Fruit fly (Drosophila melanogaster): ENCODE data around the gene CG44198.

CG44198 gene

dm6 chr2L:13083423-13084079 lies 35.4 kb downstream of the CG44198 start (continued):
- peak; percentile 15 for TF ChIP-seq oc (tag; optimal IDR thresholded peaks at IDR 0.05)
- peak; percentile 15; the same call in 1 of the 2 replicates for TF ChIP-seq Gsc (GFP tag; IDR thresholded peaks at IDR 0.05)
- no peak for TF ChIP-seq CG15479 (GFP tag; optimal IDR thresholded peaks at IDR 0.05)
- TF ChIP-seq Bgb (GFP tag; IDR thresholded peaks at IDR 0.05; ENCODE audit: partially characterized antibody), result no peak
- peak; percentile 76 for TF ChIP-seq CG4424 (GFP tag; optimal IDR thresholded peaks at IDR 0.05)
- TF ChIP-seq B-H2 (GFP tag; optimal IDR thresholded peaks at IDR 0.05), result peak; percentile 11
- peak; percentile 86 for TF ChIP-seq ind (GFP tag; optimal IDR thresholded peaks at IDR 0.05)
- peak; percentile 96 for TF ChIP-seq rib (GFP tag; IDR thresholded peaks at IDR 0.05)
- peak; percentile 74 for TF ChIP-seq dmrt99B (tag; optimal IDR thresholded peaks at IDR 0.05)
- TF ChIP-seq Dll (GFP tag; IDR thresholded peaks at IDR 0.05; ENCODE audit: partially characterized antibody), result no peak
- TF ChIP-seq NfI (GFP tag; optimal IDR thresholded peaks at IDR 0.05), result peak; percentile 86
- peak; percentile 81 for TF ChIP-seq nmo (GFP tag; optimal IDR thresholded peaks at IDR 0.05)
- no peak for TF ChIP-seq Neu2 (GFP tag; optimal IDR thresholded peaks at IDR 0.05; ENCODE audit: borderline replicate concordance)
- peak; percentile 40 for TF ChIP-seq CG6254 (GFP tag; optimal IDR thresholded peaks at IDR 0.05)
- peak; percentile 50 for TF ChIP-seq D19A (tag; optimal IDR thresholded peaks at IDR 0.05)
- TF ChIP-seq sim (GFP tag; IDR thresholded peaks at IDR 0.05), result peak; percentile 61; the same call in 1 of the 2 replicates
- TF ChIP-seq sqz (GFP tag; optimal IDR thresholded peaks at IDR 0.05), result peak; percentile 2
- TF ChIP-seq en (GFP tag; optimal IDR thresholded peaks at IDR 0.05), result peak; percentile 66
- TF ChIP-seq grau (tag; optimal IDR thresholded peaks at IDR 0.05), result peak; percentile 89
- no peak for TF ChIP-seq Tbp (GFP tag; optimal IDR thresholded peaks at IDR 0.05)
- TF ChIP-seq onecut (GFP tag; IDR thresholded peaks at IDR 0.05), result peak; percentile 60
- peak; percentile 98 for TF ChIP-seq Rfx (GFP tag; IDR thresholded peaks at IDR 0.05)
- TF ChIP-seq CG11456 (GFP tag; IDR thresholded peaks at IDR 0.05), result peak; percentile 96
- TF ChIP-seq CG9797 (GFP tag; optimal IDR thresholded peaks at IDR 0.05), result no peak
- no peak for TF ChIP-seq CG8478 (optimal IDR thresholded peaks at IDR 0.05)
- no peak for TF ChIP-seq dmrt11E (tag; optimal IDR thresholded peaks at IDR 0.05)
- peak; percentile 76 for TF ChIP-seq CG6683 (GFP tag; optimal IDR thresholded peaks at IDR 0.05)
- peak; percentile 84 for TF ChIP-seq CG12155 (GFP tag; optimal IDR thresholded peaks at IDR 0.05)
- peak; percentile 56 for TF ChIP-seq CG12942 (GFP tag; optimal IDR thresholded peaks at IDR 0.05)
- TF ChIP-seq D19B (GFP tag; optimal IDR thresholded peaks at IDR 0.05), result peak; percentile 84
- TF ChIP-seq sc (optimal IDR thresholded peaks at IDR 0.05), result no peak
- TF ChIP-seq sc (GFP tag; optimal IDR thresholded peaks at IDR 0.05), result peak; percentile 44
- TF ChIP-seq sna (GFP tag; IDR thresholded peaks at IDR 0.05; ENCODE audit: partially characterized antibody), result no peak
- TF ChIP-seq Sin3A (optimal IDR thresholded peaks at IDR 0.05), result no peak
- TF ChIP-seq CG30020 (tag; optimal IDR thresholded peaks at IDR 0.05), result no peak
- peak; percentile 70 to 89 for TF ChIP-seq chif (GFP tag; optimal IDR thresholded peaks at IDR 0.05)
- peak; percentile 85 for TF ChIP-seq pb (GFP tag; optimal IDR thresholded peaks at IDR 0.05)
- TF ChIP-seq CG18262 (tag; optimal IDR thresholded peaks at IDR 0.05), result no peak
- no peak for TF ChIP-seq CG34224 (GFP tag; IDR thresholded peaks at IDR 0.05; ENCODE audit: partially characterized antibody)
- TF ChIP-seq Dad (GFP tag; optimal IDR thresholded peaks at IDR 0.05), result peak; percentile 80
- peak; percentile 66 for TF ChIP-seq CG16863 (GFP tag; optimal IDR thresholded peaks at IDR 0.05)
- no peak for TF ChIP-seq usp (GFP tag; optimal IDR thresholded peaks at IDR 0.05)
- peak; percentile 24; the same call in 1 of the 2 replicates for TF ChIP-seq Dip2 (GFP tag; IDR thresholded peaks at IDR 0.05)
- peak; percentile 80 for TF ChIP-seq CG7556 (GFP tag; optimal IDR thresholded peaks at IDR 0.05)
- TF ChIP-seq CG11085 (GFP tag; IDR thresholded peaks at IDR 0.05), result peak; percentile 87
- peak; percentile 76; the same call in 1 of the 3 replicates for TF ChIP-seq ken (GFP tag; IDR thresholded peaks at IDR 0.05)
- TF ChIP-seq Hey (tag; optimal IDR thresholded peaks at IDR 0.05), result peak; percentile 10
- no peak for TF ChIP-seq yki (optimal IDR thresholded peaks at IDR 0.05)
- TF ChIP-seq CG8388 (GFP tag; optimal IDR thresholded peaks at IDR 0.05), result peak; percentile 67
- TF ChIP-seq psq (GFP tag; optimal IDR thresholded peaks at IDR 0.05), result peak; percentile 58
- peak; percentile 88 for TF ChIP-seq CG15514 (GFP tag; optimal IDR thresholded peaks at IDR 0.05)
